Worm (Caenorhabditis elegans): Measurements from ENCODE around the gene mdt-9.

- TF ChIP-seq ama-1 (optimal IDR thresholded peaks at IDR 0.05) = no peak
- TF ChIP-seq hnd-1 (tag; optimal IDR thresholded peaks at IDR 0.05) = no peak
- no peak for TF ChIP-seq tbx-37 (GFP tag; conservative IDR thresholded peaks at IDR 0.05)
- TF ChIP-seq ceh-13 (GFP tag; optimal IDR thresholded peaks at IDR 0.05) = no peak
- TF ChIP-seq aly-1 (tag; optimal IDR thresholded peaks at IDR 0.05) = no peak
Measured at ce11 chrIV:13348592-13348991, 37.6 kb upstream of the mdt-9 start, which contains the start of gene W02A2.12.
